Worm (Caenorhabditis elegans): Measurements from ENCODE around the gene perm-3.

DNA sequence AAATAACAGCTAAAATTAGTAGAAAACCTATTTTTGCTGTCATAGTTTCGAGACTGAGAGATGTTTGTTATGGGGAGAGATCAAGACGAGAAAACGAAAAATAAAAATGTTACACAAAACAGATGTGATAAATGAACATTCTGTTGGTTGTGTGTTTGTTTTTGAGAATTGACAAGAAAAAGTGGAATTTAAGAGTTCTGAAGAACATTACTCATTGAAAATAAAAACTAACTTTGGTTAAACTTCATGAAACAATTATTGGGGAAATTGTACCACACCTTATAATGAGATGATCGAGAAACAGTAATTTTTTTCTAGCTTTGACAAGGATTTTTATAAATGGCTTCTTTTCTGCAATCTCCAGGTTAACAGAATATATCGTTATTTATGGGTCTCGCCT, 41.2 kb downstream of the perm-3 start, which contains the start of gene Y4C6B.7:
- TF ChIP-seq ref-1 (GFP tag; conservative IDR thresholded peaks at IDR 0.05) (no peak), flt-1 (GFP tag; IDR thresholded peaks at IDR 0.05) (no peak), klf-2 (GFP tag; conservative IDR thresholded peaks at IDR 0.05) (no peak)
